Worm (Caenorhabditis elegans) whole organism, L4/young adult: Measurements from ENCODE around the gene jmjd-5.

Source experiments
- W03F9.2 ChIP-seq: fragments of 150-350 bp; optimal IDR thresholded peaks from 2 replicates; lab custom pipeline; 2014; ENCODE audit warnings: missing biosample characterization, missing genetic modification characterization
- dao-5 ChIP-seq: sonication (generic microtip); optimal IDR thresholded peaks from 2 replicates; lab custom pipeline; 2016; ENCODE audit warnings: missing genotype, missing genetic modification characterization, moderate library complexity, missing compliant biosample characterization
- him-1 ChIP-seq: sonication (generic microtip); optimal IDR thresholded peaks from 2 replicates; lab custom pipeline; 2016; ENCODE audit warnings: missing genotype, missing genetic modification reagents, missing genetic modification characterization, missing compliant biosample characterization

ce11 chrV:11133516-11133915 is 6.2 kb downstream of the jmjd-5 start:
- TF ChIP-seq dao-5 (no peak), him-1 (no peak), W03F9.2 (tag; lab: Kevin White, UChicago) (no peak)
